Fruit fly (Drosophila melanogaster): ENCODE results near the gene CHKov2.
A peak's percentile ranks its signal among the peaks of the same experiment; 100 is the strongest.

Gene CHKov2

DNA sequence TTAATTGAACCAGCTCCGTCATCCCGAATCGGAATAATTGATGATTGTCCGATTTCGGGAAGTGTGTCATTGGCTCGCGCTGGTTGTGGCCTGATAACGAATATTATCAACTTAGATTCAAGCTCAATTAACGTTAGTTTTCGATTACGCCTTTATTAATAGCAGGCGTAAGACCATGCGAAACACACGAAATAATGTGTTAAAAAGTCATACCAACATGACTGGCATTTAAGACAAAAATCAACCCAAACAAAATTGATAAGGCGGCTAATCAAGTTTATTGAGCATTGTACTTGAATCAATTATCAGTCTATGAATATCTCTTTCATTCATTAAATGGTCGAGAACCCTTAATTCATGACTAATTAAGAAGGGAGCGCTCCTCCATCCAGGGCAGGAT is 21.8 kb downstream of the CHKov2 start (continued):
- TF ChIP-seq sna (GFP tag; IDR thresholded peaks at IDR 0.05; ENCODE audit: partially characterized antibody) (no peak), CG12769 (tag; optimal IDR thresholded peaks at IDR 0.05) (peak; percentile 19), lab (GFP tag; optimal IDR thresholded peaks at IDR 0.05) (peak; percentile 53), CG3995 (GFP tag; optimal IDR thresholded peaks at IDR 0.05) (no peak), CG33213 (GFP tag; optimal IDR thresholded peaks at IDR 0.05) (no peak), sd (tag; optimal IDR thresholded peaks at IDR 0.05) (peak; percentile 3), mirr (GFP tag; optimal IDR thresholded peaks at IDR 0.05) (peak; percentile 64), Vsx1 (GFP tag; optimal IDR thresholded peaks at IDR 0.05) (peak; percentile 33), exex (tag; optimal IDR thresholded peaks at IDR 0.05) (peak; percentile 97), CG10979 (tag; optimal IDR thresholded peaks at IDR 0.05) (no peak), esg (GFP tag; conservative IDR thresholded peaks at IDR 0.05) (no peak), mld (GFP tag; IDR thresholded peaks at IDR 0.05; ENCODE audit: partially characterized antibody) (no peak), GATAe (GFP tag; conservative IDR thresholded peaks at IDR 0.05) (0 out of 2 replicates have a peak, but pooled peaks have one; percentile 21), BtbVII (GFP tag; optimal IDR thresholded peaks at IDR 0.05) (no peak), pb (GFP tag; optimal IDR thresholded peaks at IDR 0.05) (no peak), ken (GFP tag; IDR thresholded peaks at IDR 0.05) (no peak), CG12659 (GFP tag; optimal IDR thresholded peaks at IDR 0.05) (no peak)

DNA sequence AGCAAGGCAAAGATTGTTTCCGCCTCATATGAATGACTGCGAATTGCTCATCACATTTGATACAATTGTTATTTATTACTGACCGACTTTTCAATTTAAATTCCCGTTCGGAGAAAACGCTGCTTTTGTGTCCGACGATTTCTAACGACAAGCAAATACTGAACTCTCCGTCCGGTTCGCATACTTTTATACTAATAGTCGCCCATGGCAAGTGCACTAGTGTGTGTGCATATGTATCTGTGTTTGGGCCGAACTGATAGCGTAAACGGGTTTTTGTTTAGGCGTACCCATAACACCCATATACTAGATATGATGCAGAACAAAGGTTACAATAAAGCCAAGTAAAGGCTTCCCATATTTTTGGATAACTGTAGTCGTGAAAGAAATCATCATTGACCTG is 22.8 kb downstream of the CHKov2 start, which contains the start of gene CG10550:
CG10550 (minus strand) TSS at position 164 of the 400 bp plus-strand sequence.
- TF ChIP-seq cg (GFP tag; optimal IDR thresholded peaks at IDR 0.05): peak; percentile 61
- no peak for TF ChIP-seq CG8290 (GFP tag; optimal IDR thresholded peaks at IDR 0.05)
- TF ChIP-seq CG8290 (tag; optimal IDR thresholded peaks at IDR 0.05): peak in 1 of 2 experiments; percentile 53
- TF ChIP-seq Dip2 (GFP tag; IDR thresholded peaks at IDR 0.05): no peak
- TF ChIP-seq sd (tag; optimal IDR thresholded peaks at IDR 0.05): peak; percentile 43
- TF ChIP-seq exex (tag; optimal IDR thresholded peaks at IDR 0.05): peak; percentile 41
- no peak for TF ChIP-seq gt (GFP tag; IDR thresholded peaks at IDR 0.05)
- no peak for TF ChIP-seq CG8281 (tag; optimal IDR thresholded peaks at IDR 0.05)
- no peak for TF ChIP-seq CG18476 (GFP tag; optimal IDR thresholded peaks at IDR 0.05)
- no peak for TF ChIP-seq CG9609 (GFP tag; optimal IDR thresholded peaks at IDR 0.05)
- TF ChIP-seq ham (GFP tag; IDR thresholded peaks at IDR 0.05): no peak
- no peak for TF ChIP-seq CG18011 (GFP tag; optimal IDR thresholded peaks at IDR 0.05)
- no peak for TF ChIP-seq Nf-YA (GFP tag; IDR thresholded peaks at IDR 0.05)
- no peak for TF ChIP-seq CG12391 (tag; optimal IDR thresholded peaks at IDR 0.05)
- peak; percentile 40; the same call in 1 of the 3 replicates for TF ChIP-seq CG2199 (GFP tag; IDR thresholded peaks at IDR 0.05)
- no peak for TF ChIP-seq inv (GFP tag; IDR thresholded peaks at IDR 0.05; ENCODE audit: partially characterized antibody)
- TF ChIP-seq CG12769 (tag; optimal IDR thresholded peaks at IDR 0.05): peak; percentile 51
- no peak for TF ChIP-seq Oli (tag; optimal IDR thresholded peaks at IDR 0.05)
- peak; percentile 20; the same call in 1 of the 2 replicates for TF ChIP-seq CG13287 (GFP tag; IDR thresholded peaks at IDR 0.05; ENCODE audit: partially characterized antibody)
- no peak for TF ChIP-seq bigmax (GFP tag; optimal IDR thresholded peaks at IDR 0.05)
- TF ChIP-seq CG10274 (GFP tag; optimal IDR thresholded peaks at IDR 0.05): no peak
- no peak for TF ChIP-seq Optix (GFP tag; IDR thresholded peaks at IDR 0.05)
- TF ChIP-seq CG32532 (GFP tag; IDR thresholded peaks at IDR 0.05): no peak
- no peak for TF ChIP-seq CG2712 (tag; optimal IDR thresholded peaks at IDR 0.05)
- peak; percentile 46 for TF ChIP-seq Jarid2 (GFP tag; optimal IDR thresholded peaks at IDR 0.05)
- no peak for TF ChIP-seq CG4404 (GFP tag; IDR thresholded peaks at IDR 0.05)
- TF ChIP-seq ranshi (GFP tag; IDR thresholded peaks at IDR 0.05): no peak
- peak; percentile 73 for TF ChIP-seq mirr (GFP tag; optimal IDR thresholded peaks at IDR 0.05)
- peak in 1 of 2 experiments; percentile 63 for TF ChIP-seq Hr78 (GFP tag; optimal IDR thresholded peaks at IDR 0.05)
- no peak for TF ChIP-seq kni (GFP tag; optimal IDR thresholded peaks at IDR 0.05)
- no peak for TF ChIP-seq Ets97D (GFP tag; optimal IDR thresholded peaks at IDR 0.05)
- TF ChIP-seq grau (tag; optimal IDR thresholded peaks at IDR 0.05): no peak
- no peak for TF ChIP-seq sim (GFP tag; IDR thresholded peaks at IDR 0.05)
- TF ChIP-seq sug (tag; optimal IDR thresholded peaks at IDR 0.05): peak; percentile 38
- TF ChIP-seq chinmo (GFP tag; IDR thresholded peaks at IDR 0.05; ENCODE audit: partially characterized antibody): peak; percentile 87; the same call in 2 of the 4 replicates
- no peak for TF ChIP-seq CG7357 (GFP tag; IDR thresholded peaks at IDR 0.05)
- peak; percentile 2 for TF ChIP-seq lab (GFP tag; optimal IDR thresholded peaks at IDR 0.05)

All from whole organism, embryonic.